Fruit fly (Drosophila melanogaster) Kc167 (cell line): ENCODE measurements around the gene gb.

Experiments used
- Myc ChIP-seq: fragments of >200 bp; optimal IDR thresholded peaks from 2 replicates; lab custom pipeline; 2017; ENCODE audit warnings: missing external identifiers
- Sin3A ChIP-seq: fragments of >200 bp; optimal IDR thresholded peaks from 2 replicates; lab custom pipeline; 2018; ENCODE audit warnings: missing external identifiers
- h ChIP-seq: fragments of >200 bp; optimal IDR thresholded peaks from 3 replicates; lab custom pipeline; 2018; ENCODE audit warnings: missing external identifiers
- insv ChIP-seq: fragments of >200 bp; optimal IDR thresholded peaks from 3 replicates; lab custom pipeline; 2018; ENCODE audit warnings: missing external identifiers
- psq ChIP-seq: fragments of >200 bp; optimal IDR thresholded peaks from 2 replicates; lab custom pipeline; 2017; ENCODE audit warnings: missing external identifiers
- ttk ChIP-seq: sonication (Bioruptor generic); optimal IDR thresholded peaks from 2 replicates; lab custom pipeline; 2017; ENCODE audit warnings: missing external identifiers

The gb gene

DNA sequence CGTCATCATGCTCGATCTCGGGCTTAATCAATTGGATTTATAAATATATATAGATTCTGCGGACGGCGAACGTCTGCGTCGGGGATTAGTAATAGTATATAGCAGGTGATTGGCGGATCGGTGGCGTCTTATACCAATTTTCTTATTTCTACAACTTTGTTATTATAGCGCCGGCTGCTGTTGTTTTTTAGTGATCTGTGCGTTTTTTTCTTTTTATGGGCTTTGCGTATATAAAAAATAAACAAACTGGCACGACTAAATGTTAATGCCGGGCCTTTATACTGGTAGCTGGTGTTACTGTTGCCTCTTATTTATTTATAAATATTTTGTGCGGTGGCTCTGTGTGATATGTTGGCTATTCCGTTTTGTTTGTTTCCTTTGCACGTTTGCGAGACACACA is 42.9 kb downstream of the gb start:
- TF ChIP-seq Myc (no peak), h (no peak), insv (lab: Kevin White, UChicago) (no peak), ttk (lab: Kevin White, UChicago) (no peak), Sin3A (lab: Kevin White, UChicago) (no peak), psq (lab: Kevin White, UChicago) (no peak)

DNA sequence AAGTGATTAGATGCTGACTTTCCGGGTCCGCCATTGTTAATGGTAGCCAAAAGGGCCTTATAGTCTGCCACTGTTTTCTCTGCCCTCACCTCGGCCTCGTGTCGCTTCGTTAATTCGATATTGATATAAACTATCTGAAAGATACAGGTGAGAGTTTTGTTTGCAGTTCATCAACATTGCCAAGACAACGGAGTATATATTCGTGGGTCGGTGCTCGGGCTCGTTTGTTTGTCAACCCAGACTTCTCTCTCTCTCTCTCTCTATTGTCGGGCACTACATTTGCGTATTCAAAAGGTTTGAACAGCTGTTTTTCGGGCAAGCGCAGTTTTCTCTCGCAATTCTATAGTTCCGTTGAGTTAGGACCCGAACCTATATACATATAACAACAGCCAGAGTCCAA is 44.7 kb downstream of the gb start:
- TF ChIP-seq h (no peak), ttk (lab: Kevin White, UChicago) (no peak), Sin3A (lab: Kevin White, UChicago) (no peak), insv (lab: Kevin White, UChicago) (no peak), Myc (no peak), psq (lab: Kevin White, UChicago) (no peak)

DNA sequence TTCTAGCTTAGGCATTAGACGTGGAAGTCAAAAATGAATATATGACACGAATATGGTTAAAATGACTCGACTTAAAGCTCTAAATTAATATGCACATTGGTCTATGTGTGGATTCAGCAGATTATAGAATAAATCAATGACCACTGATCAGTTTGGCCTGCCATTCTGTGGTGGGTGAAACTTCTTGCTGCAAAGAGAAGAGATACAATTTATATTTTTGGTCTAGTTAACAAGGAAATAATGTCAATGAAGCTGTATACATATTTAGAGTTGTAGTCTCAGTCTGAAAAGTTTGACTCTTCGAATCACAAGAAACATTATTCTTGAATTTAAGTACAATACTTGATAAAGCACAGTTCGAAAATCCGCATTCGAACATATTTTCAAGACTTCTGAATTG is 46.9 kb downstream of the gb start, which contains the start of gene CG43935:
CG43935 (plus strand) TSS at position 301 of the 400 bp plus-strand sequence.
- TF ChIP-seq ttk (lab: Kevin White, UChicago): no peak
- TF ChIP-seq Myc: no peak
- no peak for TF ChIP-seq Sin3A (lab: Kevin White, UChicago)
- no peak for TF ChIP-seq insv (lab: Kevin White, UChicago)
- no peak for TF ChIP-seq h
- TF ChIP-seq psq (lab: Kevin White, UChicago): no peak

DNA sequence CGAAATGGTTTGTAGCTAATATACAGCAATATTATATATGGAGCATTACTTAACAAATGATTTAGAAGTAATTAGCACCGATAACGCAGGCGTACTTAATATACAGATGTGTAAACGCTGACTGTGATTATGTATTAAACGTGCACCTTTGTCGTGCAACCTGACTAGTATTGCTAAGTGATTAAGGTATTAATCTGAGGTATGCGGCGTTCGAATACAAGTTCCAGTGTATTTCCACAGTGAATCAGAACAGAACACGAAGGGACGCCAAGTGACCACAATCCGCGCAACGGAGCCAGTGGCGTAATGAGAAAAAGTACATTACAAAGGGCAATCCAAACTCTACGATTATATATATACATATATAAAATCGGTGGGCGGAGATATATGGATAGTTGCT is 48.0 kb downstream of the gb start, which contains the start of gene Nep5:
Nep5 (minus strand) TSS at position 101 of the 400 bp plus-strand sequence.
- TF ChIP-seq psq (lab: Kevin White, UChicago): no peak
- no peak for TF ChIP-seq Sin3A (lab: Kevin White, UChicago)
- no peak for TF ChIP-seq ttk (lab: Kevin White, UChicago)
- TF ChIP-seq h: no peak
- no peak for TF ChIP-seq Myc
- TF ChIP-seq insv (lab: Kevin White, UChicago): no peak

DNA sequence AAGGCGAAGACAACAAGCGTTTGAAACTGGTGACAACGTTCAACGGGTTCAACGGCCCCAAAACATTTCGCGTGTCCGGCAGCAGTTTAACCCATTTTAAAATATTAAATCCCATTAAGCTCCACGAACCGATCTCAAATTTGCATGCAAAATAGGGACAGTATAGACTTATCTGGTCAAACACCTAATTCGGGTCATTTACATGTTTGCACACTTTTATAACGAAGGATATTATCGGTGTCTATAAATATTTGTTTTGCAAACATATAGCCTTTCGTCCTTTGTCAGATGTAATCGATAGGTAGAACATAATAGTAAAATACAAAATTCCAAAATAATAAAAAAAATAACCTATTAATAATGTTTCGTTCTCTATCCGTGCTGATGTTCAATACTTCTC is 50.2 kb downstream of the gb start, which contains the start of gene CG34292:
CG34292 (plus strand) TSS at position 301 of the 400 bp plus-strand sequence.
- no peak for TF ChIP-seq psq (lab: Kevin White, UChicago)
- no peak for TF ChIP-seq h
